Worm (Caenorhabditis elegans) whole organism, early embryonic: ENCODE results near the gene F45D3.2.

ENCODE experiments used
- B0310.2 ChIP-seq: sonication (generic microtip); optimal IDR thresholded peaks from 2 replicates; lab custom pipeline; 2016; ENCODE audit warnings: mild to moderate bottlenecking, missing genetic modification characterization, missing compliant biosample characterization
- F13C5.2 ChIP-seq: sonication (generic microtip); optimal IDR thresholded peaks from 2 replicates; lab custom pipeline; 2017; ENCODE audit warnings: mild to moderate bottlenecking, missing genetic modification characterization, inconsistent platforms, missing compliant biosample characterization
- ama-1 ChIP-seq: fragments of 150-350 bp; optimal IDR thresholded peaks from 2 replicates; lab custom pipeline; 2014
- ets-7 ChIP-seq: sonication (generic microtip); optimal IDR thresholded peaks from 2 replicates; lab custom pipeline; 2016; ENCODE audit warnings: missing genotype, missing genetic modification characterization, missing compliant biosample characterization
- flt-1 ChIP-seq: fragments of 200-800 bp; sonication (Bioruptor generic); IDR thresholded peaks from 2 replicates; pipeline ENCODE4 v1.3.6; 2022; ENCODE audit warnings: missing genetic modification characterization, missing compliant biosample characterization
- hmbx-1 ChIP-seq: sonication (generic microtip); optimal IDR thresholded peaks from 2 replicates; lab custom pipeline; 2016; ENCODE audit warnings: mild to moderate bottlenecking, missing genetic modification characterization, missing compliant biosample characterization
- hnd-1 ChIP-seq: sonication (generic microtip); optimal IDR thresholded peaks from 2 replicates; lab custom pipeline; 2016; ENCODE audit warnings: missing genetic modification characterization, missing compliant biosample characterization
- pes-1 ChIP-seq: fragments of 200-800 bp; sonication (Bioruptor generic); IDR thresholded peaks from 2 replicates; pipeline ENCODE4 v1.3.6; 2022; ENCODE audit warnings: missing genetic modification reagents, missing genetic modification characterization, missing compliant biosample characterization
- scrt-1 ChIP-seq: fragments of 200-800 bp; sonication (Bioruptor generic); IDR thresholded peaks from 2 replicates; pipeline ENCODE4 v1.3.6; 2022; ENCODE audit warnings: missing genetic modification characterization, missing compliant biosample characterization
- sea-1 ChIP-seq: fragments of 200-800 bp; sonication (Bioruptor generic); conservative IDR thresholded peaks from 2 replicates; pipeline ENCODE4 v1.3.6; 2022; ENCODE audit warnings: missing genetic modification characterization, missing compliant biosample characterization
- tbx-11 ChIP-seq: fragments of 200-800 bp; sonication (Bioruptor generic); IDR thresholded peaks from 2 replicates; pipeline ENCODE4 v1.3.6; 2022; ENCODE audit warnings: missing genetic modification characterization, missing compliant biosample characterization
- tra-4 ChIP-seq: sonication (generic microtip); optimal IDR thresholded peaks from 2 replicates; lab custom pipeline; 2017; ENCODE audit warnings: missing genetic modification characterization, missing compliant biosample characterization

DNA sequence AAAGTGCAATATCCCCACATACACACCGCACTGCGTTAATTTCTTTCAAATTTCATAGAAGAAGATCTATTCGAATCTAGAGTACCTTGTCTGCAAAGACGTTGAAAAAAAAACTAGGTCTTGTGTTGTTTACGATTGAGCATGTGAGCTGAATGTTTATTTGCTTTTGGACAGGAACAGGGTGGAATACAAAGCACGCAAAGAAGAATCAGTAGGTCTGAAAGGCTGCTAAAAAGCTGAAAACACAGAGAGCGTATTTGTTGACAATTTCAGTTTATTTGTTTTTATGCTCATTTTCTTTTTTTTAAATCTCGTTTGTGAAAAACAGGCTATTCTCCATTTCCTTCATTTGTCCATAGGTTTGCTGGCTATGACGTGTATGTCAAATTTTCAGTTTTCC lies 5.9 kb upstream of the F45D3.2 start:
- TF ChIP-seq ama-1 (lab: Kevin White, UChicago) (no peak), B0310.2 (tag; lab: Kevin White, UChicago) (no peak), tra-4 (no peak), hmbx-1 (tag; lab: Kevin White, UChicago) (no peak), tbx-11 (GFP tag; lab: Robert Waterston, UW) (no peak), ets-7 (tag; lab: Kevin White, UChicago) (no peak), scrt-1 (GFP tag; lab: Robert Waterston, UW) (no peak), F13C5.2 (tag; lab: Kevin White, UChicago) (no peak), sea-1 (GFP tag; lab: Robert Waterston, UW) (no peak), flt-1 (GFP tag; lab: Robert Waterston, UW) (no peak), hnd-1 (tag; lab: Kevin White, UChicago) (no peak), pes-1 (no peak)
